Fruit fly (Drosophila melanogaster) whole organism, embryonic: Measurements from ENCODE around the gene Pex14.

Experiments
- Abd-B ChIP-seq: fragments of 200-800 bp; sonication (Bioruptor generic); optimal IDR thresholded peaks from 2 replicates; lab custom pipeline; 2018; ENCODE audit warnings: missing biosample characterization, mild to moderate bottlenecking, missing genetic modification characterization, moderate library complexity
- Ada2b ChIP-seq: fragments of 200-800 bp; sonication (Bioruptor generic); IDR thresholded peaks from 2 replicates; pipeline ENCODE4 v1.3.6; 2022; ENCODE audit warnings: missing biosample characterization, missing genetic modification characterization
- Adf1 ChIP-seq: fragments of 200-800 bp; sonication (Bioruptor generic); IDR thresholded peaks from 2 replicates; pipeline ENCODE4 v1.3.6; 2022; ENCODE audit warnings: missing biosample characterization, missing genetic modification characterization
- CG10147 ChIP-seq: fragments of 200-800 bp; sonication (Bioruptor generic); optimal IDR thresholded peaks from 2 replicates; lab custom pipeline; 2019; ENCODE audit warnings: missing biosample characterization, mild to moderate bottlenecking, missing genetic modification characterization, moderate library complexity
- CG10209 ChIP-seq: fragments of 200-800 bp; sonication (Bioruptor generic); optimal IDR thresholded peaks from 3 replicates; lab custom pipeline; 2017; ENCODE audit warnings: missing biosample characterization, mild to moderate bottlenecking, missing genetic modification characterization, missing genetic modification reagents
- CG1024 ChIP-seq: fragments of 200-800 bp; sonication (Bioruptor generic); IDR thresholded peaks from 2 replicates; pipeline ENCODE4 v1.3.6; 2022; ENCODE audit warnings: missing biosample characterization, missing genetic modification characterization
- CG10274 ChIP-seq: fragments of 200-800 bp; sonication (Bioruptor generic); optimal IDR thresholded peaks from 3 replicates; lab custom pipeline; 2017; ENCODE audit warnings: missing biosample characterization, mild to moderate bottlenecking, missing genetic modification characterization
- CG12155 ChIP-seq: fragments of 200-800 bp; sonication (Bioruptor generic); optimal IDR thresholded peaks from 3 replicates; lab custom pipeline; 2016; ENCODE audit warnings: missing biosample characterization, missing genetic modification characterization
- CG12236 ChIP-seq: fragments of 200-800 bp; sonication (Bioruptor generic); optimal IDR thresholded peaks from 2 replicates; lab custom pipeline; 2016; ENCODE audit warnings: missing biosample characterization, missing genetic modification characterization
- CG12744 ChIP-seq: fragments of 200-800 bp; sonication (Bioruptor generic); optimal IDR thresholded peaks from 2 replicates; lab custom pipeline; 2016; ENCODE audit warnings: missing biosample characterization, missing genetic modification characterization
- CG13424 ChIP-seq: fragments of 200-800 bp; sonication (Bioruptor generic); optimal IDR thresholded peaks from 2 replicates; lab custom pipeline; 2019; ENCODE audit warnings: missing biosample characterization, mild to moderate bottlenecking, missing genetic modification characterization, moderate library complexity
- CG15269 ChIP-seq: fragments of 200-800 bp; sonication (Bioruptor generic); optimal IDR thresholded peaks from 2 replicates; lab custom pipeline; 2018; ENCODE audit warnings: missing biosample characterization, mild to moderate bottlenecking, missing genetic modification characterization, moderate library complexity
- CG17829 ChIP-seq: fragments of 200-800 bp; optimal IDR thresholded peaks from 2 replicates; lab custom pipeline; 2019; ENCODE audit warnings: missing biosample characterization, mild to moderate bottlenecking, missing genetic modification characterization, moderate library complexity
- CG1792 ChIP-seq: fragments of 200-800 bp; sonication (Bioruptor generic); optimal IDR thresholded peaks from 2 replicates; lab custom pipeline; 2016; ENCODE audit warnings: missing biosample characterization, missing genetic modification characterization
- CG31441 ChIP-seq: fragments of 200-800 bp; sonication (Bioruptor generic); IDR thresholded peaks from 2 replicates; pipeline ENCODE4 v1.3.6; 2022; ENCODE audit warnings: missing biosample characterization, missing genetic modification characterization
- CG4360 ChIP-seq: fragments of 200-800 bp; sonication (Bioruptor generic); IDR thresholded peaks from 2 replicates; pipeline ENCODE4 v1.3.6; 2022; ENCODE audit warnings: missing biosample characterization, missing genetic modification characterization
- CG4404 ChIP-seq: fragments of 200-800 bp; sonication (Bioruptor generic); IDR thresholded peaks from 2 replicates; pipeline ENCODE4 v1.3.6; 2022; ENCODE audit warnings: missing biosample characterization, missing genetic modification characterization
- CG5180 ChIP-seq: fragments of 200-800 bp; sonication (Bioruptor generic); optimal IDR thresholded peaks from 3 replicates; lab custom pipeline; 2017; ENCODE audit warnings: missing biosample characterization, missing genetic modification characterization, mild to moderate bottlenecking, moderate library complexity, missing genetic modification reagents
- CG6175 ChIP-seq: fragments of 200-800 bp; sonication (Bioruptor generic); IDR thresholded peaks from 3 replicates; pipeline ENCODE4 v1.3.6; 2022; ENCODE audit warnings: missing biosample characterization, missing genetic modification characterization
- CG6854 ChIP-seq: fragments of 200-800 bp; sonication (Bioruptor generic); optimal IDR thresholded peaks from 3 replicates; lab custom pipeline; 2017; ENCODE audit warnings: missing biosample characterization, mild to moderate bottlenecking, missing genetic modification characterization
- CG8281 ChIP-seq: fragments of 200-800 bp; sonication (Bioruptor generic); optimal IDR thresholded peaks from 2 replicates; lab custom pipeline; 2018; ENCODE audit warnings: missing biosample characterization, mild to moderate bottlenecking, missing genetic modification characterization, moderate library complexity
- CG9932 ChIP-seq: fragments of 200-800 bp; sonication (Bioruptor generic); IDR thresholded peaks from 2 replicates; pipeline ENCODE4 v1.3.6; 2022; ENCODE audit warnings: missing biosample characterization, missing genetic modification characterization
- CHES-1-like ChIP-seq: fragments of 200-800 bp; sonication (Bioruptor generic); optimal IDR thresholded peaks from 2 replicates; lab custom pipeline; 2016; ENCODE audit warnings: missing biosample characterization, missing genetic modification characterization
- Ets65A ChIP-seq: fragments of 200-800 bp; sonication (Bioruptor generic); peaks from one replicate; lab custom pipeline; 2016; ENCODE audit warnings: missing biosample characterization, missing genetic modification characterization
- Fer1 ChIP-seq: fragments of 200-800 bp; sonication (Bioruptor generic); optimal IDR thresholded peaks from 2 replicates; lab custom pipeline; 2017; ENCODE audit warnings: missing biosample characterization, mild to moderate bottlenecking, missing genetic modification characterization
- Med ChIP-seq: fragments of 200-800 bp; sonication (Bioruptor generic); peaks from one replicate; lab custom pipeline; 2016; ENCODE audit warnings: missing biosample characterization, missing genetic modification characterization, mild to moderate bottlenecking, inconsistent platforms, moderate library complexity
- Ptx1 ChIP-seq: fragments of 200-800 bp; sonication (Bioruptor generic); IDR thresholded peaks from 2 replicates; pipeline ENCODE4 v1.3.6; 2022; ENCODE audit warnings: missing biosample characterization, missing genetic modification characterization
- Rfx ChIP-seq: fragments of 200-800 bp; sonication (Bioruptor generic); IDR thresholded peaks from 2 replicates; pipeline ENCODE4 v1.3.6; 2022; ENCODE audit warnings: missing biosample characterization, missing genetic modification characterization
- Sox100B ChIP-seq: fragments of 200-800 bp; sonication (Bioruptor generic); optimal IDR thresholded peaks from 3 replicates; lab custom pipeline; 2018; ENCODE audit warnings: missing biosample characterization, mild to moderate bottlenecking, missing genetic modification characterization
- Sry-δ ChIP-seq: fragments of 200-800 bp; sonication (Bioruptor generic); optimal IDR thresholded peaks from 2 replicates; lab custom pipeline; 2016; ENCODE audit warnings: missing biosample characterization, missing genetic modification characterization
- Taf1 ChIP-seq: fragments of 200-800 bp; sonication (Bioruptor generic); IDR thresholded peaks from 2 replicates; pipeline ENCODE4 v1.3.6; 2022; ENCODE audit warnings: missing biosample characterization, missing genetic modification characterization
- Trl ChIP-seq, 3 experiments: fragments of >200 bp in 2 of 3; fragments of 200-800 bp in 1 of 3; sonication (Bioruptor generic) in 1 of 3; optimal IDR thresholded peaks; 2 replicates in 1 of 3; 3 replicates in 2 of 3; lab custom pipeline; 2016 to 2017; ENCODE audit warnings: missing biosample characterization in 1 of 3, missing genetic modification characterization in 1 of 3
- chinmo ChIP-seq: fragments of 200-800 bp; sonication (Bioruptor generic); IDR thresholded peaks from 4 replicates; pipeline ENCODE4 v1.3.6; 2022; ENCODE audit warnings: missing biosample characterization, missing genetic modification characterization; ENCODE audit not compliant: partially characterized antibody
- crol ChIP-seq: fragments of 200-800 bp; sonication (Bioruptor generic); IDR thresholded peaks from 2 replicates; pipeline ENCODE4 v1.3.6; 2022; ENCODE audit warnings: missing biosample characterization, missing genetic modification characterization
- dpn ChIP-seq, 2 experiments: fragments of 200-800 bp; sonication (Bioruptor generic); optimal IDR thresholded peaks; 3 replicates each; lab custom pipeline; 2016; ENCODE audit warnings: missing biosample characterization in 2 of 2, missing genetic modification characterization in 2 of 2
- fd102C ChIP-seq: fragments of 200-800 bp; sonication (Bioruptor generic); optimal IDR thresholded peaks from 2 replicates; lab custom pipeline; 2018; ENCODE audit warnings: missing biosample characterization, mild to moderate bottlenecking, missing genetic modification characterization, moderate library complexity
- gce ChIP-seq: fragments of 200-800 bp; sonication (Bioruptor generic); IDR thresholded peaks from 3 replicates; pipeline ENCODE4 v1.3.6; 2022; ENCODE audit warnings: missing biosample characterization, missing genetic modification characterization
- jigr1 ChIP-seq: fragments of 200-800 bp; sonication (Bioruptor generic); IDR thresholded peaks from 3 replicates; pipeline ENCODE4 v1.3.6; 2022; ENCODE audit warnings: missing biosample characterization, missing genetic modification characterization
- lab ChIP-seq: fragments of 200-800 bp; sonication (Bioruptor generic); optimal IDR thresholded peaks from 3 replicates; lab custom pipeline; 2017; ENCODE audit warnings: missing biosample characterization, missing genetic modification characterization, mild to moderate bottlenecking, moderate library complexity, missing genetic modification reagents
- lmd ChIP-seq: fragments of 200-800 bp; sonication (Bioruptor generic); IDR thresholded peaks from 2 replicates; pipeline ENCODE4 v1.3.6; 2022; ENCODE audit warnings: missing biosample characterization, missing genetic modification characterization
- maf-S ChIP-seq: fragments of 200-800 bp; sonication (Bioruptor generic); optimal IDR thresholded peaks from 2 replicates; lab custom pipeline; 2016; ENCODE audit warnings: missing biosample characterization, missing genetic modification characterization
- pan ChIP-seq, 4 experiments: fragments of >200 bp in 3 of 4; fragments of 200-800 bp in 1 of 4; sonication (Bioruptor generic) in 1 of 4; optimal IDR thresholded peaks in 3 of 4; IDR thresholded peaks in 1 of 4; 2 replicates each; pipeline versions ENCODE4 v1.3.6 to Lab custom; 2017 to 2022; ENCODE audit warnings: missing biosample characterization in 2 of 4, missing genetic modification characterization in 2 of 4, mixed read lengths in 1 of 4
- rib ChIP-seq: fragments of 200-800 bp; sonication (Bioruptor generic); IDR thresholded peaks from 2 replicates; pipeline ENCODE4 v1.3.6; 2022; ENCODE audit warnings: missing biosample characterization, missing genetic modification characterization
- sd ChIP-seq: fragments of 200-800 bp; sonication (Bioruptor generic); optimal IDR thresholded peaks from 3 replicates; lab custom pipeline; 2018; ENCODE audit warnings: missing biosample characterization, mild to moderate bottlenecking, missing genetic modification characterization, moderate library complexity
- slp2 ChIP-seq: fragments of 200-800 bp; sonication (Bioruptor generic); optimal IDR thresholded peaks from 2 replicates; lab custom pipeline; 2016; ENCODE audit warnings: missing biosample characterization, missing genetic modification characterization
- sna ChIP-seq: fragments of 200-800 bp; sonication (Bioruptor generic); IDR thresholded peaks from 2 replicates; pipeline ENCODE4 v1.3.6; 2022; ENCODE audit warnings: missing biosample characterization, missing genetic modification characterization; ENCODE audit not compliant: partially characterized antibody
- sug ChIP-seq: fragments of 200-800 bp; optimal IDR thresholded peaks from 2 replicates; lab custom pipeline; 2019; ENCODE audit warnings: missing biosample characterization, mild to moderate bottlenecking, missing genetic modification characterization, moderate library complexity
- tin ChIP-seq: fragments of 200-800 bp; sonication (Bioruptor generic); optimal IDR thresholded peaks from 3 replicates; lab custom pipeline; 2016; ENCODE audit warnings: missing biosample characterization, missing genetic modification characterization
- zen ChIP-seq: fragments of 200-800 bp; sonication (Bioruptor generic); optimal IDR thresholded peaks from 3 replicates; lab custom pipeline; 2018; ENCODE audit warnings: missing biosample characterization, mild to moderate bottlenecking, missing genetic modification characterization, moderate library complexity

Pex14 gene

DNA sequence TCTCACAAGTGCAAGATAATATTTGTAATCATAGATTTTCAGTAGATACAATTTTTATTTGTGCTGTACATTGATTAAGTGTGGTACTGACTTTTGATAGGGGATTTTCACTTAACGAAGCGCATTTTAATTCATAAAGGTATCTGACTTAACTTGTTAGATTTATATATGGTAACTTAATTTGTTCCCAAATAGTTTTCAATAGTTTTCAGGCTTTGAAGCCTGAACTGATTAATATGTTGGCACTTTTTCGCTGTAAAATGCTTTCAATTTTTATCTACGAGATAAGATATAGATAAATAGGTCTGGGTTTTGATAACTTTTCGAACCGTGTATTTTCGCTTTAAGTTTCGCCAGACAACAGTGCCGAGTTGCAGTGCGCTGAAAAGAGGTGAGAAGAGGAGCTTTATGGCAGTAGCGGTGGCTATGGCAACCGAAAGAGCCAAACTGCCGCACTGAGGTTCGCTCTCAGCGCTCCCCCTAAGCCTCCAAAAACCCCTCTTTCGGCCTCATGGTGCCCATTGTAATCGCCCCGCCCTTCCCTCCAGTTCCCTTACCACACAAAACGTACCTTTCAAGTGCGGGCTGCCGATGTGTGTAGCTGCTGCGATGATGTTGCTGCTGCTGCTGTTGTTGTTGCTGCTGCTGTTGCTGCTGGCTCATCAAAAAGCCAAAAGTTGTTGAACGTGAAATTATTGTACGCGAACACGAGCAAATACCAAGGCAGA is 44.9 kb upstream of the Pex14 start (continued):
- no peak for TF ChIP-seq CG4404 (GFP tag; lab: Robert Waterston, UW)
- TF ChIP-seq Ptx1 (GFP tag; lab: Robert Waterston, UW) = no peak
- TF ChIP-seq crol = peak; percentile 93
- no peak for TF ChIP-seq CG10209
- TF ChIP-seq Abd-B (GFP tag; lab: Kevin White, UChicago) = no peak
- peak; percentile 32 for TF ChIP-seq lab (GFP tag; lab: Kevin White, UChicago)
- TF ChIP-seq CG12744 (GFP tag; lab: Kevin White, UChicago) = no peak
- TF ChIP-seq fd102C (GFP tag; lab: Kevin White, UChicago) = no peak
- no peak for TF ChIP-seq sna (GFP tag; lab: Robert Waterston, UW)
- no peak for TF ChIP-seq CG13424 (tag; lab: Kevin White, UChicago)
- TF ChIP-seq maf-S = no peak
- no peak for TF ChIP-seq Sry-δ (GFP tag; lab: Kevin White, UChicago)
- peak; percentile 31 for TF ChIP-seq Ets65A (GFP tag; lab: Kevin White, UChicago)
- TF ChIP-seq pan (optimal IDR thresholded peaks at IDR 0.05; lab: Kevin White, UChicago) = no peak
- TF ChIP-seq pan (GFP tag; optimal IDR thresholded peaks at IDR 0.05 in 1 of 2, IDR thresholded peaks at IDR 0.05 in 1 of 2) = peak in 1 of 2 experiments; percentile 40
- peak; percentile 13 to 16 for TF ChIP-seq Trl (optimal IDR thresholded peaks at IDR 0.05; lab: Kevin White, UChicago)
- TF ChIP-seq Trl (GFP tag; optimal IDR thresholded peaks at IDR 0.05; lab: Kevin White, UChicago) = no peak
- TF ChIP-seq chinmo = peak; percentile 79; the same call in 1 of the 4 replicates
- TF ChIP-seq dpn (GFP tag; optimal IDR thresholded peaks at IDR 0.05; lab: Kevin White, UChicago) = no peak
- no peak for TF ChIP-seq gce (GFP tag; lab: Robert Waterston, UW)
- no peak for TF ChIP-seq CG5180
- no peak for TF ChIP-seq CG15269 (tag; lab: Kevin White, UChicago)
- no peak for TF ChIP-seq Ada2b (GFP tag; lab: Robert Waterston, UW)
- TF ChIP-seq lmd (GFP tag; lab: Robert Waterston, UW) = no peak
- TF ChIP-seq CG10147 (GFP tag; lab: Kevin White, UChicago) = no peak
- TF ChIP-seq CG17829 (tag; lab: Kevin White, UChicago) = no peak
- no peak for TF ChIP-seq slp2 (GFP tag; lab: Kevin White, UChicago)
- TF ChIP-seq CG1024 (GFP tag; lab: Robert Waterston, UW) = no peak
- TF ChIP-seq zen (tag; lab: Kevin White, UChicago) = no peak
- no peak for TF ChIP-seq Fer1 (GFP tag; lab: Kevin White, UChicago)
- TF ChIP-seq jigr1 (GFP tag; lab: Robert Waterston, UW) = no peak
- no peak for TF ChIP-seq tin
- no peak for TF ChIP-seq CG9932
- TF ChIP-seq sd = peak; percentile 9
- TF ChIP-seq Adf1 (GFP tag; lab: Robert Waterston, UW) = peak; percentile 25; the same call in 1 of the 2 replicates
- TF ChIP-seq CG12236 (GFP tag; lab: Kevin White, UChicago) = no peak
- TF ChIP-seq CG12155 (GFP tag; lab: Kevin White, UChicago) = no peak
- no peak for TF ChIP-seq CHES-1-like (GFP tag; lab: Kevin White, UChicago)
- no peak for TF ChIP-seq CG31441 (GFP tag; lab: Robert Waterston, UW)
- TF ChIP-seq rib = 0 out of 2 replicates have a peak, but pooled peaks have one; percentile 24
- TF ChIP-seq sug = no peak
- no peak for TF ChIP-seq Sox100B (GFP tag; lab: Kevin White, UChicago)
- no peak for TF ChIP-seq CG1792 (GFP tag; lab: Kevin White, UChicago)
- no peak for TF ChIP-seq Taf1 (GFP tag; lab: Robert Waterston, UW)
- TF ChIP-seq CG8281 (tag; lab: Kevin White, UChicago) = no peak
- TF ChIP-seq CG10274 (GFP tag; lab: Kevin White, UChicago) = no peak
- TF ChIP-seq Med (GFP tag; lab: Kevin White, UChicago) = peak; percentile 52
- TF ChIP-seq CG6175 = peak; percentile 29; the same call in 1 of the 3 replicates
- TF ChIP-seq Rfx = peak; percentile 59; the same call in 1 of the 2 replicates
- TF ChIP-seq CG4360 (GFP tag; lab: Robert Waterston, UW) = 0 out of 2 replicates have a peak, but pooled peaks have one; percentile 19
- no peak for TF ChIP-seq CG6854 (GFP tag; lab: Kevin White, UChicago)
